Worm (Caenorhabditis elegans) whole organism, dauer: ENCODE results near the gene nmy-3.
"Not testable (repeated sequence)": the region's sequence is repeated elsewhere in the genome, so short reads cannot be mapped to it uniquely, and the experiment has no call there.

Experiments
- unc-62 ChIP-seq: sonication (generic microtip); optimal IDR thresholded peaks from 2 replicates; lab custom pipeline; 2017; ENCODE audit warnings: missing biosample characterization, missing genetic modification reagents, missing genetic modification characterization

The nmy-3 gene

ce11 chrIV:9310935-9311566, 36.8 kb downstream of the nmy-3 start:
- no peak for TF ChIP-seq unc-62

- TF ChIP-seq unc-62: not testable (repeated sequence)
Measured at ce11 chrIV:9312827-9313226, 38.5 kb downstream of the nmy-3 start, which contains the start of gene F49C12.7. F49C12.7 (minus strand) TSS chrIV:9312927.

- no peak for TF ChIP-seq unc-62
Measured at ce11 chrIV:9316068-9316681, 41.9 kb downstream of the nmy-3 start, which contains the start of the genes F49C12.9 and rpn-7. F49C12.9 (minus strand) TSS chrIV:9316215. rpn-7 (plus strand) TSS chrIV:9316631.

- no peak for TF ChIP-seq unc-62
Measured at ce11 chrIV:9318147-9318546, 43.9 kb downstream of the nmy-3 start.

ce11 chrIV:9319080-9319479, 44.8 kb downstream of the nmy-3 start, which contains the start of the genes F49C12.11 and nemt-1:
F49C12.11 (plus strand) TSS chrIV:9319380.
nemt-1 (minus strand) TSS chrIV:9319439.
- no peak for TF ChIP-seq unc-62

- no peak for TF ChIP-seq unc-62
Measured at ce11 chrIV:9320023-9320422, 45.7 kb downstream of the nmy-3 start.

ce11 chrIV:9321039-9321851, 47.0 kb downstream of the nmy-3 start, which contains the start of the genes F49C12.12 and vha-17:
F49C12.12 (minus strand) TSS chrIV:9321089.
vha-17 (plus strand) TSS chrIV:9321801.
- TF ChIP-seq unc-62: no peak

ce11 chrIV:9322489-9322888, 48.2 kb downstream of the nmy-3 start:
- TF ChIP-seq unc-62: no peak

- TF ChIP-seq unc-62: no peak
Measured at ce11 chrIV:9323989-9324506, 49.8 kb downstream of the nmy-3 start, which contains the start of the genes nspg-11 and F49C12.15. nspg-11 (minus strand) TSS chrIV:9324089. F49C12.15 (plus strand) TSS chrIV:9324456.

- TF ChIP-seq unc-62: no peak
Measured at ce11 chrIV:9327706-9328105, 53.4 kb downstream of the nmy-3 start, which contains the start of gene clec-183. clec-183 (plus strand) TSS chrIV:9328006.

ce11 chrIV:9330755-9331154, 56.5 kb downstream of the nmy-3 start, which contains the start of gene nspg-7.1:
nspg-7.1 (minus strand) TSS chrIV:9330855.
- TF ChIP-seq unc-62: no peak
